Fruit fly (Drosophila melanogaster) whole organism, prepupa: ENCODE measurements around the gene Mic26-27.
A peak's percentile ranks its signal among the peaks of the same experiment; 100 is the strongest.
"Not testable (repeated sequence)": the region's sequence is repeated elsewhere in the genome, so short reads cannot be mapped to it uniquely, and the experiment has no call there.

Experiments used
- CG10631 ChIP-seq: fragments of 200-800 bp; sonication (Bioruptor generic); optimal IDR thresholded peaks from 2 replicates; lab custom pipeline; 2016; ENCODE audit warnings: missing biosample characterization, missing genetic modification characterization
- CG10669 ChIP-seq: fragments of 200-800 bp; sonication (Bioruptor generic); optimal IDR thresholded peaks from 3 replicates; lab custom pipeline; 2018; ENCODE audit warnings: missing biosample characterization, mild to moderate bottlenecking, missing genetic modification characterization, moderate library complexity
- CG11902 ChIP-seq: fragments of 200-800 bp; sonication (Bioruptor generic); optimal IDR thresholded peaks from 3 replicates; lab custom pipeline; 2016; ENCODE audit warnings: missing biosample characterization, missing genetic modification characterization
- CG15336 ChIP-seq: fragments of 200-800 bp; sonication (Bioruptor generic); IDR thresholded peaks from 2 replicates; pipeline ENCODE4 v1.3.6; 2022; ENCODE audit warnings: missing biosample characterization, missing genetic modification characterization
- CG1621 ChIP-seq: fragments of 200-800 bp; sonication (Bioruptor generic); optimal IDR thresholded peaks from 3 replicates; lab custom pipeline; 2018; ENCODE audit warnings: missing biosample characterization, mild to moderate bottlenecking, missing genetic modification characterization
- CG16779 ChIP-seq: fragments of 200-800 bp; sonication (Bioruptor generic); optimal IDR thresholded peaks from 3 replicates; lab custom pipeline; 2017; ENCODE audit warnings: missing biosample characterization, mild to moderate bottlenecking, missing genetic modification characterization
- CG31627 ChIP-seq: fragments of 200-800 bp; sonication (Bioruptor generic); optimal IDR thresholded peaks from 3 replicates; lab custom pipeline; 2016; ENCODE audit warnings: missing biosample characterization, missing genetic modification characterization
- CG32006 ChIP-seq: fragments of 200-800 bp; sonication (Bioruptor generic); optimal IDR thresholded peaks from 3 replicates; lab custom pipeline; 2017; ENCODE audit warnings: missing biosample characterization, mild to moderate bottlenecking, missing genetic modification characterization
- CG4318 ChIP-seq: fragments of 200-800 bp; sonication (Bioruptor generic); optimal IDR thresholded peaks from 3 replicates; lab custom pipeline; 2017; ENCODE audit warnings: missing biosample characterization, mild to moderate bottlenecking, missing genetic modification characterization
- CG6163 ChIP-seq: fragments of 200-800 bp; sonication (Bioruptor generic); IDR thresholded peaks from 3 replicates; pipeline ENCODE4 v1.3.6; 2022; ENCODE audit warnings: missing biosample characterization, missing genetic modification characterization
- CG6808 ChIP-seq: fragments of 200-800 bp; sonication (Bioruptor generic); optimal IDR thresholded peaks from 3 replicates; lab custom pipeline; 2017; ENCODE audit warnings: missing biosample characterization, missing genetic modification characterization, mild to moderate bottlenecking, moderate library complexity, missing genetic modification reagents
- CG6854 ChIP-seq: fragments of 200-800 bp; sonication (Bioruptor generic); optimal IDR thresholded peaks from 2 replicates; lab custom pipeline; 2017; ENCODE audit warnings: missing biosample characterization, mild to moderate bottlenecking, missing genetic modification characterization
- CG8119 ChIP-seq: fragments of 200-800 bp; sonication (Bioruptor generic); IDR thresholded peaks from 3 replicates; pipeline ENCODE4 v1.3.6; 2022; ENCODE audit warnings: missing biosample characterization, missing genetic modification characterization
- CG8632 ChIP-seq: fragments of 200-800 bp; sonication (Bioruptor generic); optimal IDR thresholded peaks from 3 replicates; lab custom pipeline; 2016; ENCODE audit warnings: missing biosample characterization, missing genetic modification characterization
- CG9139 ChIP-seq: fragments of 200-800 bp; sonication (Bioruptor generic); optimal IDR thresholded peaks from 3 replicates; lab custom pipeline; 2017; ENCODE audit warnings: missing biosample characterization, mild to moderate bottlenecking, missing genetic modification characterization
- Eip75B ChIP-seq: fragments of 200-800 bp; sonication (Bioruptor generic); optimal IDR thresholded peaks from 3 replicates; lab custom pipeline; 2016; ENCODE audit warnings: missing biosample characterization, missing genetic modification characterization
- Eip78C ChIP-seq: fragments of 200-800 bp; sonication (Bioruptor generic); peaks from one replicate; lab custom pipeline; 2016; ENCODE audit warnings: missing biosample characterization, missing genetic modification characterization
- Eip93F ChIP-seq: fragments of 200-800 bp; sonication (Bioruptor generic); optimal IDR thresholded peaks from 2 replicates; lab custom pipeline; 2016; ENCODE audit warnings: missing biosample characterization, mild to moderate bottlenecking, missing genetic modification characterization
- Ets21C ChIP-seq: fragments of 200-800 bp; sonication (Bioruptor generic); optimal IDR thresholded peaks from 3 replicates; lab custom pipeline; 2016; ENCODE audit warnings: missing biosample characterization, missing genetic modification characterization
- Gug ChIP-seq: fragments of 200-800 bp; sonication (Bioruptor generic); IDR thresholded peaks from 2 replicates; pipeline ENCODE4 v1.3.6; 2022; ENCODE audit warnings: missing biosample characterization, missing genetic modification characterization
- Hr38 ChIP-seq: sonication (Bioruptor generic); optimal IDR thresholded peaks from 2 replicates; lab custom pipeline; 2016; ENCODE audit warnings: missing biosample characterization, missing genetic modification characterization
- Hr39 ChIP-seq: fragments of 200-800 bp; sonication (Bioruptor generic); optimal IDR thresholded peaks from 2 replicates; lab custom pipeline; 2016; ENCODE audit warnings: missing biosample characterization, missing genetic modification characterization
- Hr4 ChIP-seq: fragments of 200-800 bp; sonication (Bioruptor generic); optimal IDR thresholded peaks from 3 replicates; lab custom pipeline; 2016; ENCODE audit warnings: missing biosample characterization, missing genetic modification characterization
- Lpt ChIP-seq: fragments of 200-800 bp; sonication (Bioruptor generic); optimal IDR thresholded peaks from 3 replicates; lab custom pipeline; 2016; ENCODE audit warnings: missing biosample characterization, missing genetic modification characterization
- Met ChIP-seq: fragments of 200-800 bp; sonication (Bioruptor generic); optimal IDR thresholded peaks from 3 replicates; lab custom pipeline; 2016; ENCODE audit warnings: missing biosample characterization, missing genetic modification characterization
- OdsH ChIP-seq: fragments of 200-800 bp; sonication (Bioruptor generic); optimal IDR thresholded peaks from 3 replicates; lab custom pipeline; 2016; ENCODE audit warnings: missing biosample characterization, missing genetic modification characterization
- Smox ChIP-seq: fragments of 200-800 bp; sonication (Bioruptor generic); optimal IDR thresholded peaks from 3 replicates; lab custom pipeline; 2016; ENCODE audit warnings: missing biosample characterization, missing genetic modification characterization
- Sox102F ChIP-seq: fragments of 200-800 bp; sonication (Bioruptor generic); optimal IDR thresholded peaks from 2 replicates; lab custom pipeline; 2016; ENCODE audit warnings: missing biosample characterization, mild to moderate bottlenecking, missing genetic modification characterization
- Sox14 ChIP-seq: fragments of 200-800 bp; sonication (Bioruptor generic); optimal IDR thresholded peaks from 3 replicates; lab custom pipeline; 2016; ENCODE audit warnings: missing biosample characterization, missing genetic modification characterization
- achi ChIP-seq: fragments of 200-800 bp; sonication (Bioruptor generic); optimal IDR thresholded peaks from 3 replicates; lab custom pipeline; 2016; ENCODE audit warnings: missing biosample characterization, missing genetic modification characterization
- cyc ChIP-seq: fragments of 200-800 bp; sonication (Bioruptor generic); optimal IDR thresholded peaks from 3 replicates; lab custom pipeline; 2016; ENCODE audit warnings: missing biosample characterization, missing genetic modification characterization
- dsx ChIP-seq: fragments of 200-800 bp; optimal IDR thresholded peaks from 3 replicates; lab custom pipeline; 2019; ENCODE audit warnings: missing biosample characterization, mild to moderate bottlenecking, missing genetic modification characterization, moderate library complexity; ENCODE audit not compliant: poor library complexity, severe bottlenecking
- eg ChIP-seq: fragments of 200-800 bp; sonication (Bioruptor generic); IDR thresholded peaks from 3 replicates; pipeline ENCODE4 v1.3.6; 2022; ENCODE audit warnings: missing biosample characterization, missing genetic modification characterization
- esn ChIP-seq: fragments of 200-800 bp; sonication (Bioruptor generic); optimal IDR thresholded peaks from 2 replicates; lab custom pipeline; 2016; ENCODE audit warnings: missing biosample characterization, mild to moderate bottlenecking, missing genetic modification characterization, moderate library complexity
- fd59A ChIP-seq: fragments of 200-800 bp; sonication (Bioruptor generic); optimal IDR thresholded peaks from 2 replicates; lab custom pipeline; 2017; ENCODE audit warnings: missing biosample characterization, mild to moderate bottlenecking, missing genetic modification characterization, missing genetic modification reagents
- lz ChIP-seq: fragments of 200-800 bp; sonication (Bioruptor generic); optimal IDR thresholded peaks from 3 replicates; lab custom pipeline; 2016; ENCODE audit warnings: missing biosample characterization, missing genetic modification characterization
- net ChIP-seq: fragments of 200-800 bp; sonication (Bioruptor generic); optimal IDR thresholded peaks from 3 replicates; lab custom pipeline; 2016; ENCODE audit warnings: missing biosample characterization, missing genetic modification characterization
- ss ChIP-seq, 2 experiments: fragments of 200-800 bp; sonication (Bioruptor generic); optimal IDR thresholded peaks; 2 replicates in 1 of 2; 3 replicates in 1 of 2; lab custom pipeline; 2017 to 2018; ENCODE audit warnings: mild to moderate bottlenecking in 2 of 2, missing biosample characterization in 2 of 2, missing genetic modification characterization in 2 of 2, moderate library complexity in 1 of 2
- svp ChIP-seq: fragments of 200-800 bp; sonication (Bioruptor generic); peaks from one replicate; lab custom pipeline; 2016; ENCODE audit warnings: missing biosample characterization, missing genetic modification characterization

The Mic26-27 gene

dm6 chr3R:16190782-16191181, 44.1 kb upstream of the Mic26-27 start:
- no peak for TF ChIP-seq CG4318 (GFP tag; lab: Kevin White, UChicago)
- TF ChIP-seq ss (GFP tag; optimal IDR thresholded peaks at IDR 0.05; lab: Kevin White, UChicago), result no peak
- TF ChIP-seq Sox102F (GFP tag; lab: Kevin White, UChicago), result no peak
- no peak for TF ChIP-seq fd59A (GFP tag; lab: Kevin White, UChicago)
- TF ChIP-seq cyc, result no peak
- no peak for TF ChIP-seq CG31627
- TF ChIP-seq CG10631 (GFP tag; lab: Kevin White, UChicago), result no peak
- no peak for TF ChIP-seq dsx (GFP tag; lab: Kevin White, UChicago)
- TF ChIP-seq Met (GFP tag; lab: Kevin White, UChicago), result no peak
- no peak for TF ChIP-seq Smox (GFP tag; lab: Kevin White, UChicago)
- TF ChIP-seq Hr4 (GFP tag; lab: Kevin White, UChicago), result no peak
- no peak for TF ChIP-seq net (GFP tag; lab: Kevin White, UChicago)
- no peak for TF ChIP-seq CG15336

- TF ChIP-seq CG8119 (no peak), svp (GFP tag; lab: Kevin White, UChicago) (peak; percentile 95)
- TF ChIP-seq, all 60 proteins: peak for 1
Observed at dm6 chr3R:16190183-16190763, 43.6 kb upstream of the Mic26-27 start.

dm6 chr3R:16189464-16189863, 42.8 kb upstream of the Mic26-27 start, which contains the start of gene Bin1:
Gene Bin1, minus strand, starts transcription at chr3R:16189564.
- not testable (repeated sequence) for TF ChIP-seq Hr4, dsx, Smox (GFP tag; lab: Kevin White, UChicago)

dm6 chr3R:16187737-16188136, 41.1 kb upstream of the Mic26-27 start:
- no peak for TF ChIP-seq lz (GFP tag; lab: Kevin White, UChicago)
- no peak for TF ChIP-seq Hr39 (GFP tag; lab: Kevin White, UChicago)
- TF ChIP-seq CG32006, result no peak
- no peak for TF ChIP-seq Met (GFP tag; lab: Kevin White, UChicago)
- TF ChIP-seq Hr38 (GFP tag; lab: Kevin White, UChicago), result no peak
- no peak for TF ChIP-seq achi (GFP tag; lab: Kevin White, UChicago)
- no peak for TF ChIP-seq Ets21C (GFP tag; lab: Kevin White, UChicago)
- TF ChIP-seq eg (GFP tag; lab: Robert Waterston, UW), result no peak
- TF ChIP-seq fd59A (GFP tag; lab: Kevin White, UChicago), result no peak
- TF ChIP-seq Hr4 (GFP tag; lab: Kevin White, UChicago), result no peak
- TF ChIP-seq OdsH (GFP tag; lab: Kevin White, UChicago), result no peak
- no peak for TF ChIP-seq ss (GFP tag; optimal IDR thresholded peaks at IDR 0.05; lab: Kevin White, UChicago)
- TF ChIP-seq cyc, result no peak

dm6 chr3R:16186791-16187681, 40.4 kb upstream of the Mic26-27 start, which contains the start of gene sra:
Gene sra, plus strand, starts transcription at chr3R:16186999.
- TF ChIP-seq OdsH (GFP tag; lab: Kevin White, UChicago), result no peak
- TF ChIP-seq Lpt (GFP tag; lab: Kevin White, UChicago), result no peak
- no peak for TF ChIP-seq CG10669
- no peak for TF ChIP-seq Eip78C
- no peak for TF ChIP-seq fd59A (GFP tag; lab: Kevin White, UChicago)
- TF ChIP-seq CG8119, result no peak
- TF ChIP-seq dsx (GFP tag; lab: Kevin White, UChicago), result peak; percentile 32
- peak; percentile 45 for TF ChIP-seq esn
- no peak for TF ChIP-seq CG6808 (GFP tag; lab: Kevin White, UChicago)
- TF ChIP-seq Gug, result no peak
- TF ChIP-seq cyc, result peak; percentile 11
- 0 out of 3 replicates have a peak, but pooled peaks have one; percentile 31 for TF ChIP-seq CG6163 (GFP tag; lab: Robert Waterston, UW)
- TF ChIP-seq CG8632 (GFP tag; lab: Kevin White, UChicago), result no peak
- TF ChIP-seq Eip75B (GFP tag; lab: Kevin White, UChicago), result peak; percentile 10
- TF ChIP-seq Hr39 (GFP tag; lab: Kevin White, UChicago), result no peak
- peak; percentile 27 for TF ChIP-seq CG6854 (GFP tag; lab: Kevin White, UChicago)
- TF ChIP-seq eg (GFP tag; lab: Robert Waterston, UW), result no peak
- no peak for TF ChIP-seq CG9139 (GFP tag; lab: Kevin White, UChicago)
- peak; percentile 88 for TF ChIP-seq CG1621 (tag; lab: Kevin White, UChicago)
- no peak for TF ChIP-seq CG16779 (tag; lab: Kevin White, UChicago)
- TF ChIP-seq Hr38 (GFP tag; lab: Kevin White, UChicago), result no peak
- TF ChIP-seq ss (GFP tag; optimal IDR thresholded peaks at IDR 0.05; lab: Kevin White, UChicago), result peak in 1 of 2 experiments; percentile 10
- TF ChIP-seq CG11902 (GFP tag; lab: Kevin White, UChicago), result no peak
- TF ChIP-seq Sox14 (GFP tag; lab: Kevin White, UChicago), result peak; percentile 18
- no peak for TF ChIP-seq Eip93F (GFP tag; lab: Kevin White, UChicago)
